Fruit fly (Drosophila melanogaster) whole organism, embryonic: Measurements from ENCODE around the gene Tcs4.
A peak's percentile ranks its signal among the peaks of the same experiment; 100 is the strongest.

Experiments
- BtbVII ChIP-seq: fragments of 200-800 bp; sonication (Bioruptor generic); optimal IDR thresholded peaks from 3 replicates; lab custom pipeline; 2017; ENCODE audit warnings: missing biosample characterization, mild to moderate bottlenecking, missing genetic modification characterization
- CG11560 ChIP-seq: fragments of 200-800 bp; sonication (Bioruptor generic); IDR thresholded peaks from 3 replicates; pipeline ENCODE4 v1.3.6; 2022; ENCODE audit warnings: missing biosample characterization, missing genetic modification characterization
- CG12071 ChIP-seq: fragments of 200-800 bp; sonication (Bioruptor generic); optimal IDR thresholded peaks from 3 replicates; lab custom pipeline; 2018; ENCODE audit warnings: missing biosample characterization, mild to moderate bottlenecking, missing genetic modification characterization
- CG12236 ChIP-seq: fragments of 200-800 bp; sonication (Bioruptor generic); optimal IDR thresholded peaks from 2 replicates; lab custom pipeline; 2016; ENCODE audit warnings: missing biosample characterization, missing genetic modification characterization
- CG13296 ChIP-seq: fragments of 200-800 bp; sonication (Bioruptor generic); optimal IDR thresholded peaks from 3 replicates; lab custom pipeline; 2018; ENCODE audit warnings: missing biosample characterization, mild to moderate bottlenecking, missing genetic modification characterization
- CG13424 ChIP-seq: fragments of 200-800 bp; sonication (Bioruptor generic); optimal IDR thresholded peaks from 2 replicates; lab custom pipeline; 2019; ENCODE audit warnings: missing biosample characterization, mild to moderate bottlenecking, missing genetic modification characterization, moderate library complexity
- CG13775 ChIP-seq: fragments of 200-800 bp; sonication (Bioruptor generic); optimal IDR thresholded peaks from 3 replicates; lab custom pipeline; 2017; ENCODE audit warnings: missing biosample characterization, mild to moderate bottlenecking, missing genetic modification characterization
- CG14710 ChIP-seq: fragments of 200-800 bp; sonication (Bioruptor generic); optimal IDR thresholded peaks from 3 replicates; lab custom pipeline; 2019; ENCODE audit warnings: missing biosample characterization, mild to moderate bottlenecking, missing genetic modification characterization, moderate library complexity
- CG1602 ChIP-seq: fragments of 200-800 bp; sonication (Bioruptor generic); optimal IDR thresholded peaks from 3 replicates; lab custom pipeline; 2016; ENCODE audit warnings: missing biosample characterization, missing genetic modification characterization
- CG17385 ChIP-seq: fragments of 200-800 bp; sonication (Bioruptor generic); optimal IDR thresholded peaks from 3 replicates; lab custom pipeline; 2018; ENCODE audit warnings: missing biosample characterization, mild to moderate bottlenecking, missing genetic modification characterization
- CG18599 ChIP-seq: fragments of 200-800 bp; sonication (Bioruptor generic); optimal IDR thresholded peaks from 3 replicates; lab custom pipeline; 2017; ENCODE audit warnings: missing biosample characterization, missing genetic modification characterization, mild to moderate bottlenecking, moderate library complexity, missing genetic modification reagents
- CG2712 ChIP-seq: fragments of 200-800 bp; optimal IDR thresholded peaks from 3 replicates; lab custom pipeline; 2019; ENCODE audit warnings: missing biosample characterization, mild to moderate bottlenecking, missing genetic modification characterization, moderate library complexity
- CG30020 ChIP-seq: fragments of 200-800 bp; optimal IDR thresholded peaks from 2 replicates; lab custom pipeline; 2019; ENCODE audit warnings: missing biosample characterization, mild to moderate bottlenecking, missing genetic modification characterization, moderate library complexity
- CG32532 ChIP-seq: fragments of 200-800 bp; sonication (Bioruptor generic); IDR thresholded peaks from 2 replicates; pipeline ENCODE4 v1.3.6; 2022; ENCODE audit warnings: missing biosample characterization, missing genetic modification characterization
- CG34224 ChIP-seq: fragments of 200-800 bp; sonication (Bioruptor generic); IDR thresholded peaks from 3 replicates; pipeline ENCODE4 v1.3.6; 2022; ENCODE audit warnings: missing biosample characterization, missing genetic modification characterization; ENCODE audit not compliant: partially characterized antibody
- CG6854 ChIP-seq: fragments of 200-800 bp; sonication (Bioruptor generic); optimal IDR thresholded peaks from 3 replicates; lab custom pipeline; 2017; ENCODE audit warnings: missing biosample characterization, mild to moderate bottlenecking, missing genetic modification characterization
- CG7963 ChIP-seq: fragments of 200-800 bp; sonication (Bioruptor generic); IDR thresholded peaks from 3 replicates; pipeline ENCODE4 v1.3.6; 2022; ENCODE audit warnings: missing biosample characterization, missing genetic modification characterization; ENCODE audit not compliant: partially characterized antibody
- CG8290 ChIP-seq, 3 experiments: fragments of 200-800 bp; sonication (Bioruptor generic); optimal IDR thresholded peaks; 2 replicates each; lab custom pipeline; 2016 to 2019; ENCODE audit warnings: missing biosample characterization in 3 of 3, missing genetic modification characterization in 3 of 3, mild to moderate bottlenecking in 2 of 3, moderate library complexity in 1 of 3
- CG9609 ChIP-seq: fragments of 200-800 bp; sonication (Bioruptor generic); optimal IDR thresholded peaks from 3 replicates; lab custom pipeline; 2016; ENCODE audit warnings: missing biosample characterization, missing genetic modification characterization
- CG9727 ChIP-seq: fragments of 200-800 bp; sonication (Bioruptor generic); optimal IDR thresholded peaks from 3 replicates; lab custom pipeline; 2017; ENCODE audit warnings: missing biosample characterization, mild to moderate bottlenecking, missing genetic modification characterization
- CG9797 ChIP-seq: fragments of 200-800 bp; sonication (Bioruptor generic); optimal IDR thresholded peaks from 3 replicates; lab custom pipeline; 2018; ENCODE audit warnings: missing biosample characterization, mild to moderate bottlenecking, missing genetic modification characterization
- D ChIP-seq, 2 experiments: fragments of 200-800 bp in 1 of 2; fragments of >200 bp in 1 of 2; sonication (Bioruptor generic) in 1 of 2; optimal IDR thresholded peaks; 2 replicates in 1 of 2; 3 replicates in 1 of 2; lab custom pipeline; 2017; ENCODE audit warnings: mild to moderate bottlenecking in 1 of 2, missing biosample characterization in 1 of 2, missing genetic modification characterization in 1 of 2, missing genetic modification reagents in 1 of 2
- Dbx ChIP-seq: fragments of 200-800 bp; sonication (Bioruptor generic); IDR thresholded peaks from 3 replicates; pipeline ENCODE4 v1.3.6; 2022; ENCODE audit warnings: missing biosample characterization, missing genetic modification characterization
- Dll ChIP-seq: fragments of 200-800 bp; sonication (Bioruptor generic); IDR thresholded peaks from 4 replicates; pipeline ENCODE4 v1.3.6; 2022; ENCODE audit warnings: missing biosample characterization, missing genetic modification characterization; ENCODE audit not compliant: partially characterized antibody
- Ets97D ChIP-seq: fragments of 200-800 bp; sonication (Bioruptor generic); optimal IDR thresholded peaks from 3 replicates; lab custom pipeline; 2016; ENCODE audit warnings: missing biosample characterization, missing genetic modification characterization
- HLH54F ChIP-seq: fragments of 200-800 bp; sonication (Bioruptor generic); optimal IDR thresholded peaks from 3 replicates; lab custom pipeline; 2016; ENCODE audit warnings: missing biosample characterization, missing genetic modification characterization
- Hand ChIP-seq: fragments of 200-800 bp; sonication (Bioruptor generic); optimal IDR thresholded peaks from 2 replicates; lab custom pipeline; 2017; ENCODE audit warnings: mild to moderate bottlenecking, missing biosample characterization, missing genetic modification reagents, missing genetic modification characterization
- Hr39 ChIP-seq: fragments of >200 bp; optimal IDR thresholded peaks from 2 replicates; lab custom pipeline; 2017
- Hr78 ChIP-seq, 2 experiments: fragments of 200-800 bp in 1 of 2; fragments of >200 bp in 1 of 2; sonication (Bioruptor generic) in 1 of 2; optimal IDR thresholded peaks; 2 replicates each; lab custom pipeline; 2017 to 2019; ENCODE audit warnings: missing biosample characterization in 2 of 2, missing genetic modification characterization in 2 of 2, mild to moderate bottlenecking in 1 of 2, moderate library complexity in 1 of 2
- MBD-R2 ChIP-seq: fragments of 200-800 bp; sonication (Bioruptor generic); IDR thresholded peaks from 2 replicates; pipeline ENCODE4 v1.3.6; 2022; ENCODE audit warnings: missing biosample characterization, missing genetic modification characterization
- Myb ChIP-seq: fragments of 200-800 bp; sonication (Bioruptor generic); optimal IDR thresholded peaks from 2 replicates; lab custom pipeline; 2016; ENCODE audit warnings: missing biosample characterization, missing genetic modification characterization
- Sin3A ChIP-seq: fragments of >200 bp; optimal IDR thresholded peaks from 2 replicates; lab custom pipeline; 2018
- ato ChIP-seq: fragments of 200-800 bp; sonication (Bioruptor generic); IDR thresholded peaks from 2 replicates; pipeline ENCODE4 v1.3.6; 2022; ENCODE audit warnings: missing biosample characterization, missing genetic modification characterization; ENCODE audit not compliant: partially characterized antibody
- bbx ChIP-seq: fragments of 200-800 bp; sonication (Bioruptor generic); IDR thresholded peaks from 2 replicates; pipeline ENCODE4 v1.3.6; 2022; ENCODE audit warnings: missing biosample characterization, missing genetic modification characterization; ENCODE audit not compliant: partially characterized antibody
- cg ChIP-seq: fragments of 200-800 bp; sonication (Bioruptor generic); optimal IDR thresholded peaks from 3 replicates; lab custom pipeline; 2019; ENCODE audit warnings: missing biosample characterization, mild to moderate bottlenecking, missing genetic modification characterization, moderate library complexity
- chinmo ChIP-seq: fragments of 200-800 bp; sonication (Bioruptor generic); IDR thresholded peaks from 4 replicates; pipeline ENCODE4 v1.3.6; 2022; ENCODE audit warnings: missing biosample characterization, missing genetic modification characterization; ENCODE audit not compliant: partially characterized antibody
- corto ChIP-seq: fragments of 200-800 bp; sonication (Bioruptor generic); optimal IDR thresholded peaks from 2 replicates; lab custom pipeline; 2016; ENCODE audit warnings: missing biosample characterization, mild to moderate bottlenecking, missing genetic modification characterization, moderate library complexity
- crol ChIP-seq: fragments of 200-800 bp; sonication (Bioruptor generic); IDR thresholded peaks from 2 replicates; pipeline ENCODE4 v1.3.6; 2022; ENCODE audit warnings: missing biosample characterization, missing genetic modification characterization
- gce ChIP-seq: fragments of 200-800 bp; sonication (Bioruptor generic); IDR thresholded peaks from 3 replicates; pipeline ENCODE4 v1.3.6; 2022; ENCODE audit warnings: missing biosample characterization, missing genetic modification characterization
- mirr ChIP-seq: fragments of 200-800 bp; sonication (Bioruptor generic); optimal IDR thresholded peaks from 3 replicates; lab custom pipeline; 2018; ENCODE audit warnings: missing biosample characterization, mild to moderate bottlenecking, missing genetic modification characterization
- nmo ChIP-seq: fragments of 200-800 bp; sonication (Bioruptor generic); optimal IDR thresholded peaks from 2 replicates; lab custom pipeline; 2018; ENCODE audit warnings: missing biosample characterization, mild to moderate bottlenecking, missing genetic modification characterization, moderate library complexity
- p53 ChIP-seq: fragments of 200-800 bp; sonication (Bioruptor generic); optimal IDR thresholded peaks from 2 replicates; lab custom pipeline; 2016; ENCODE audit warnings: missing biosample characterization, missing genetic modification characterization
- row ChIP-seq: fragments of 200-800 bp; sonication (Bioruptor generic); IDR thresholded peaks from 3 replicates; pipeline ENCODE4 v1.3.6; 2022; ENCODE audit warnings: missing biosample characterization, missing genetic modification characterization
- sima ChIP-seq: fragments of 200-800 bp; sonication (Bioruptor generic); optimal IDR thresholded peaks from 2 replicates; lab custom pipeline; 2016; ENCODE audit warnings: missing biosample characterization, missing genetic modification characterization
- trem ChIP-seq: fragments of 200-800 bp; optimal IDR thresholded peaks from 3 replicates; lab custom pipeline; 2019; ENCODE audit warnings: missing biosample characterization, mild to moderate bottlenecking, missing genetic modification characterization, moderate library complexity
- tup ChIP-seq: fragments of 200-800 bp; sonication (Bioruptor generic); optimal IDR thresholded peaks from 2 replicates; lab custom pipeline; 2016; ENCODE audit warnings: missing biosample characterization, mild to moderate bottlenecking, missing genetic modification characterization, moderate library complexity
- unpg ChIP-seq: fragments of 200-800 bp; sonication (Bioruptor generic); optimal IDR thresholded peaks from 3 replicates; lab custom pipeline; 2018; ENCODE audit warnings: missing biosample characterization, mild to moderate bottlenecking, missing genetic modification characterization, moderate library complexity

Tcs4 gene

dm6 chrX:19683040-19683875 lies 18.3 kb downstream of the Tcs4 start, which contains the start of the genes dome and Ubqn (continued):
- TF ChIP-seq CG8290 (GFP tag; optimal IDR thresholded peaks at IDR 0.05; lab: Kevin White, UChicago): peak; percentile 53
- peak in 1 of 2 experiments; percentile 64 for TF ChIP-seq CG8290 (tag; optimal IDR thresholded peaks at IDR 0.05; lab: Kevin White, UChicago)
- peak; percentile 93 for TF ChIP-seq Dll (GFP tag; lab: Robert Waterston, UW)
- TF ChIP-seq CG11560 (tag; lab: Robert Waterston, UW): no peak
- peak; percentile 25 for TF ChIP-seq BtbVII
- peak; percentile 3 for TF ChIP-seq CG13424 (tag; lab: Kevin White, UChicago)
- peak; percentile 74 for TF ChIP-seq nmo (GFP tag; lab: Kevin White, UChicago)
- peak; percentile 32; the same call in 1 of the 3 replicates for TF ChIP-seq Dbx (GFP tag; lab: Robert Waterston, UW)
- peak; percentile 49 for TF ChIP-seq CG12071
- TF ChIP-seq tup (GFP tag; lab: Kevin White, UChicago): no peak
- TF ChIP-seq gce (GFP tag; lab: Robert Waterston, UW): 0 out of 3 replicates have a peak, but pooled peaks have one; percentile 9
- TF ChIP-seq CG17385 (GFP tag; lab: Kevin White, UChicago): peak; percentile 44
- peak; percentile 49 for TF ChIP-seq CG6854 (GFP tag; lab: Kevin White, UChicago)
- peak; percentile 68 for TF ChIP-seq Myb
- peak; percentile 35 for TF ChIP-seq CG18599 (GFP tag; lab: Kevin White, UChicago)
- TF ChIP-seq MBD-R2 (GFP tag; lab: Robert Waterston, UW): peak; percentile 24; the same call in 1 of the 2 replicates
- TF ChIP-seq CG9609 (GFP tag; lab: Kevin White, UChicago): peak; percentile 28
- no peak for TF ChIP-seq CG1602 (GFP tag; lab: Kevin White, UChicago)
- peak; percentile 7 for TF ChIP-seq unpg (GFP tag; lab: Kevin White, UChicago)
- TF ChIP-seq row (GFP tag; lab: Robert Waterston, UW): peak; percentile 56
- TF ChIP-seq CG9727 (GFP tag; lab: Kevin White, UChicago): peak; percentile 22
- TF ChIP-seq cg: peak; percentile 95
- TF ChIP-seq CG14710 (tag; lab: Kevin White, UChicago): peak; percentile 76
- peak; percentile 30 for TF ChIP-seq Hand (GFP tag; lab: Kevin White, UChicago)
- TF ChIP-seq mirr: peak; percentile 4
- TF ChIP-seq CG7963 (GFP tag; lab: Robert Waterston, UW): peak; percentile 85
- peak; percentile 92 for TF ChIP-seq crol (GFP tag; lab: Robert Waterston, UW)
- no peak for TF ChIP-seq sima (GFP tag; lab: Kevin White, UChicago)
- TF ChIP-seq CG34224: peak; percentile 84
- TF ChIP-seq CG2712 (tag; lab: Kevin White, UChicago): peak; percentile 37
- TF ChIP-seq HLH54F (GFP tag; lab: Kevin White, UChicago): no peak
- TF ChIP-seq CG12236: peak; percentile 22
- TF ChIP-seq D (optimal IDR thresholded peaks at IDR 0.05; lab: Kevin White, UChicago): peak; percentile 45
- no peak for TF ChIP-seq D (GFP tag; optimal IDR thresholded peaks at IDR 0.05; lab: Kevin White, UChicago)
- peak; percentile 16 for TF ChIP-seq CG13775
- TF ChIP-seq CG32532 (GFP tag; lab: Robert Waterston, UW): peak; percentile 60; the same call in 1 of the 2 replicates
- TF ChIP-seq CG13296 (GFP tag; lab: Kevin White, UChicago): peak; percentile 23
- TF ChIP-seq ato (GFP tag; lab: Robert Waterston, UW): peak; percentile 82
- peak; percentile 85 for TF ChIP-seq chinmo (GFP tag; lab: Robert Waterston, UW)
- TF ChIP-seq p53 (GFP tag; lab: Kevin White, UChicago): peak; percentile 41
- TF ChIP-seq trem (tag; lab: Kevin White, UChicago): peak; percentile 57
- TF ChIP-seq Sin3A (lab: Kevin White, UChicago): peak; percentile 100
- peak; percentile 68 for TF ChIP-seq Ets97D (GFP tag; lab: Kevin White, UChicago)
- TF ChIP-seq corto (GFP tag; lab: Kevin White, UChicago): no peak
- no peak for TF ChIP-seq Hr78 (GFP tag; optimal IDR thresholded peaks at IDR 0.05; lab: Kevin White, UChicago)
- peak; percentile 98 for TF ChIP-seq CG9797 (GFP tag; lab: Kevin White, UChicago)
- TF ChIP-seq Hr39 (lab: Kevin White, UChicago): no peak
- peak; percentile 63 for TF ChIP-seq CG30020 (tag; lab: Kevin White, UChicago)
- peak; percentile 82 for TF ChIP-seq bbx (GFP tag; lab: Robert Waterston, UW)
